Worm (Caenorhabditis elegans) whole organism, L4 larva: ENCODE data around the gene hipr-1.
A peak's percentile ranks its signal among the peaks of the same experiment; 100 is the strongest.

ENCODE experiments used
- D1046.2 ChIP-seq: fragments of 200-800 bp; sonication (Bioruptor generic); IDR thresholded peaks from 2 replicates; pipeline ENCODE4 v1.3.6; 2022; ENCODE audit warnings: missing genetic modification characterization, missing compliant biosample characterization
- F10B5.3 ChIP-seq: sonication (generic microtip); optimal IDR thresholded peaks from 2 replicates; lab custom pipeline; 2016; ENCODE audit warnings: mild to moderate bottlenecking, missing genetic modification characterization, missing compliant biosample characterization
- T26A8.4 ChIP-seq: fragments of 200-800 bp; sonication (Bioruptor generic); IDR thresholded peaks from 2 replicates; pipeline ENCODE4 v1.3.6; 2022; ENCODE audit warnings: missing genetic modification characterization, missing compliant biosample characterization
- aly-2 ChIP-seq: sonication (generic microtip); optimal IDR thresholded peaks from 2 replicates; lab custom pipeline; 2018; ENCODE audit warnings: missing biosample characterization, missing genetic modification characterization
- ama-1 ChIP-seq: fragments of 150-350 bp; optimal IDR thresholded peaks from 2 replicates; lab custom pipeline; 2014; ENCODE audit warnings: inconsistent platforms, mixed read lengths
- ceh-20 ChIP-seq: fragments of 200-800 bp; sonication (Bioruptor generic); IDR thresholded peaks from 2 replicates; pipeline ENCODE4 v1.3.6; 2022; ENCODE audit warnings: missing genetic modification reagents, missing genetic modification characterization, missing compliant biosample characterization
- ceh-28 ChIP-seq: fragments of 150-350 bp; optimal IDR thresholded peaks from 2 replicates; lab custom pipeline; 2014; ENCODE audit warnings: missing biosample characterization, missing genetic modification reagents, missing genetic modification characterization
- ceh-32 ChIP-seq: sonication (generic microtip); optimal IDR thresholded peaks from 2 replicates; lab custom pipeline; 2016; ENCODE audit warnings: mild to moderate bottlenecking, missing genetic modification characterization, missing compliant biosample characterization; ENCODE audit not compliant: poor library complexity
- ceh-44 ChIP-seq: fragments of 200-800 bp; sonication (Bioruptor generic); IDR thresholded peaks from 2 replicates; pipeline ENCODE4 v1.3.6; 2022; ENCODE audit warnings: missing genetic modification reagents, missing genetic modification characterization, missing compliant biosample characterization
- ceh-62 ChIP-seq: sonication (generic microtip); optimal IDR thresholded peaks from 2 replicates; lab custom pipeline; 2017; ENCODE audit warnings: missing biosample characterization, missing genetic modification characterization
- daf-12 ChIP-seq: fragments of 150-350 bp; optimal IDR thresholded peaks from 2 replicates; lab custom pipeline; 2014; ENCODE audit warnings: missing biosample characterization, missing genetic modification reagents, missing genetic modification characterization
- daf-19 ChIP-seq: fragments of 200-800 bp; sonication (Bioruptor generic); conservative IDR thresholded peaks from 2 replicates; pipeline ENCODE4 v1.3.6; 2022; ENCODE audit warnings: missing genetic modification characterization, missing compliant biosample characterization
- dmd-6 ChIP-seq: fragments of 200-800 bp; sonication (Bioruptor generic); IDR thresholded peaks from 2 replicates; pipeline ENCODE4 v1.3.6; 2022; ENCODE audit warnings: missing genetic modification reagents, missing genetic modification characterization, missing compliant biosample characterization
- dpl-1 ChIP-seq: fragments of 150-350 bp; optimal IDR thresholded peaks from 2 replicates; lab custom pipeline; 2014; ENCODE audit warnings: missing biosample characterization, missing genetic modification reagents, missing genetic modification characterization
- duxl-1 ChIP-seq: sonication (generic microtip); optimal IDR thresholded peaks from 2 replicates; lab custom pipeline; 2016; ENCODE audit warnings: mild to moderate bottlenecking, missing genetic modification characterization, moderate library complexity, missing compliant biosample characterization; ENCODE audit not compliant: poor library complexity
- egl-27 ChIP-seq: sonication (generic microtip); optimal IDR thresholded peaks from 3 replicates; lab custom pipeline; 2017; ENCODE audit warnings: missing biosample characterization, missing genetic modification reagents, missing genetic modification characterization
- fkh-10 ChIP-seq: fragments of 150-350 bp; optimal IDR thresholded peaks from 2 replicates; lab custom pipeline; 2014; ENCODE audit warnings: missing biosample characterization, missing genetic modification reagents, missing genetic modification characterization
- gei-8 ChIP-seq: fragments of 200-800 bp; sonication (Bioruptor generic); optimal IDR thresholded peaks from 2 replicates; lab custom pipeline; 2018; ENCODE audit warnings: mild to moderate bottlenecking, missing genetic modification characterization, missing compliant biosample characterization
- hlh-11 ChIP-seq: fragments of 200-800 bp; sonication (Bioruptor generic); optimal IDR thresholded peaks from 2 replicates; lab custom pipeline; 2018; ENCODE audit warnings: mild to moderate bottlenecking, missing genetic modification characterization, missing compliant biosample characterization
- lin-13 ChIP-seq: fragments of 150-350 bp; optimal IDR thresholded peaks from 2 replicates; lab custom pipeline; 2014; ENCODE audit warnings: missing biosample characterization, missing genetic modification reagents, missing genetic modification characterization
- lin-29 ChIP-seq: fragments of 200-800 bp; sonication (Bioruptor generic); IDR thresholded peaks from 2 replicates; pipeline ENCODE4 v1.3.6; 2022; ENCODE audit warnings: missing genetic modification reagents, missing genetic modification characterization, missing compliant biosample characterization
- lin-38 ChIP-seq: fragments of 200-800 bp; sonication (Bioruptor generic); IDR thresholded peaks from 2 replicates; pipeline ENCODE4 v1.3.6; 2022; ENCODE audit warnings: missing genetic modification reagents, missing genetic modification characterization, missing compliant biosample characterization
- lin-39 ChIP-seq: fragments of 150-350 bp; optimal IDR thresholded peaks from 2 replicates; lab custom pipeline; 2014; ENCODE audit warnings: missing biosample characterization, missing genetic modification reagents, missing genetic modification characterization
- lsy-2 ChIP-seq, 2 experiments: fragments of 150-350 bp in 1 of 2; sonication (generic microtip) in 1 of 2; optimal IDR thresholded peaks; 2 replicates each; lab custom pipeline; 2014 to 2017; ENCODE audit warnings: missing biosample characterization in 2 of 2, missing genetic modification characterization in 2 of 2
- madf-5 ChIP-seq, 2 experiments: fragments of 200-800 bp; sonication (Bioruptor generic); IDR thresholded peaks; 2 replicates each; pipeline ENCODE4 v1.3.6; 2022; ENCODE audit warnings: missing compliant biosample characterization in 2 of 2, missing genetic modification characterization in 2 of 2
- madf-9 ChIP-seq: fragments of 200-800 bp; sonication (Bioruptor generic); conservative IDR thresholded peaks from 2 replicates; pipeline ENCODE4 v1.3.6; 2022; ENCODE audit warnings: missing genetic modification reagents, missing genetic modification characterization, missing compliant biosample characterization
- mep-1 ChIP-seq: fragments of 150-350 bp; sonication (generic microtip); optimal IDR thresholded peaks from 3 replicates; lab custom pipeline; 2014; ENCODE audit warnings: missing biosample characterization, missing genetic modification characterization
- mxl-3 ChIP-seq: fragments of 200-800 bp; sonication (Bioruptor generic); optimal IDR thresholded peaks from 2 replicates; lab custom pipeline; 2018; ENCODE audit warnings: mild to moderate bottlenecking, missing genetic modification characterization, missing compliant biosample characterization
- nhr-10 ChIP-seq: fragments of 150-350 bp; optimal IDR thresholded peaks from 2 replicates; lab custom pipeline; 2014; ENCODE audit warnings: missing biosample characterization, missing genetic modification characterization
- nhr-102 ChIP-seq: sonication (generic microtip); optimal IDR thresholded peaks from 2 replicates; lab custom pipeline; 2016; ENCODE audit warnings: mild to moderate bottlenecking, missing genetic modification characterization, moderate library complexity, missing compliant biosample characterization
- nhr-28 ChIP-seq: fragments of 150-350 bp; optimal IDR thresholded peaks from 2 replicates; lab custom pipeline; 2014; ENCODE audit warnings: missing biosample characterization, missing genetic modification characterization
- nhr-41 ChIP-seq: fragments of 200-800 bp; sonication (Bioruptor generic); IDR thresholded peaks from 2 replicates; pipeline ENCODE4 v1.3.6; 2022; ENCODE audit warnings: missing genetic modification reagents, missing genetic modification characterization, missing compliant biosample characterization
- nhr-77 ChIP-seq: fragments of 150-350 bp; optimal IDR thresholded peaks from 2 replicates; lab custom pipeline; 2014; ENCODE audit warnings: missing biosample characterization, missing genetic modification characterization
- php-3 ChIP-seq: fragments of 200-800 bp; sonication (Bioruptor generic); IDR thresholded peaks from 2 replicates; pipeline ENCODE4 v1.3.6; 2022; ENCODE audit warnings: missing genetic modification reagents, missing genetic modification characterization, missing compliant biosample characterization
- pqm-1 ChIP-seq: sonication (generic microtip); optimal IDR thresholded peaks from 2 replicates; lab custom pipeline; 2017; ENCODE audit warnings: missing biosample characterization, missing genetic modification characterization
- sdz-12 ChIP-seq: fragments of 200-800 bp; sonication (Bioruptor generic); optimal IDR thresholded peaks from 2 replicates; lab custom pipeline; 2018; ENCODE audit warnings: mild to moderate bottlenecking, missing genetic modification characterization, missing compliant biosample characterization
- set-16 ChIP-seq: fragments of 200-800 bp; sonication (Bioruptor generic); IDR thresholded peaks from 2 replicates; pipeline ENCODE4 v1.3.6; 2022; ENCODE audit warnings: missing genetic modification reagents, missing genetic modification characterization, missing compliant biosample characterization
- snpc-4 ChIP-seq: fragments of 150-350 bp; optimal IDR thresholded peaks from 2 replicates; lab custom pipeline; 2014; ENCODE audit warnings: missing biosample characterization, missing genetic modification characterization
- spr-1 ChIP-seq: sonication (generic microtip); optimal IDR thresholded peaks from 2 replicates; lab custom pipeline; 2016; ENCODE audit warnings: mild to moderate bottlenecking, missing genetic modification characterization, missing compliant biosample characterization
- tra-1 ChIP-seq: fragments of 200-800 bp; sonication (Bioruptor generic); IDR thresholded peaks from 2 replicates; pipeline ENCODE4 v1.3.6; 2022; ENCODE audit warnings: missing genetic modification reagents, missing genetic modification characterization, missing compliant biosample characterization
- unc-130 ChIP-seq: sonication (generic microtip); optimal IDR thresholded peaks from 2 replicates; lab custom pipeline; 2016; ENCODE audit warnings: missing genetic modification reagents, missing genetic modification characterization, missing compliant biosample characterization
- vab-7 ChIP-seq: fragments of 200-800 bp; sonication (Bioruptor generic); IDR thresholded peaks from 2 replicates; pipeline ENCODE4 v1.3.6; 2022; ENCODE audit warnings: missing genetic modification reagents, missing genetic modification characterization, missing compliant biosample characterization
- zag-1 ChIP-seq: fragments of 150-350 bp; optimal IDR thresholded peaks from 2 replicates; lab custom pipeline; 2014; ENCODE audit warnings: missing biosample characterization, missing genetic modification characterization
- zfp-3 ChIP-seq: fragments of 200-800 bp; sonication (Bioruptor generic); conservative IDR thresholded peaks from 2 replicates; pipeline ENCODE4 v1.3.6; 2022; ENCODE audit warnings: missing genetic modification reagents, missing genetic modification characterization, missing compliant biosample characterization
- zip-2 ChIP-seq: fragments of 150-350 bp; optimal IDR thresholded peaks from 2 replicates; lab custom pipeline; 2014; ENCODE audit warnings: missing biosample characterization, missing genetic modification characterization
- ztf-11 ChIP-seq: fragments of 150-350 bp; optimal IDR thresholded peaks from 2 replicates; lab custom pipeline; 2014; ENCODE audit warnings: missing biosample characterization, missing genetic modification characterization

hipr-1 gene

DNA sequence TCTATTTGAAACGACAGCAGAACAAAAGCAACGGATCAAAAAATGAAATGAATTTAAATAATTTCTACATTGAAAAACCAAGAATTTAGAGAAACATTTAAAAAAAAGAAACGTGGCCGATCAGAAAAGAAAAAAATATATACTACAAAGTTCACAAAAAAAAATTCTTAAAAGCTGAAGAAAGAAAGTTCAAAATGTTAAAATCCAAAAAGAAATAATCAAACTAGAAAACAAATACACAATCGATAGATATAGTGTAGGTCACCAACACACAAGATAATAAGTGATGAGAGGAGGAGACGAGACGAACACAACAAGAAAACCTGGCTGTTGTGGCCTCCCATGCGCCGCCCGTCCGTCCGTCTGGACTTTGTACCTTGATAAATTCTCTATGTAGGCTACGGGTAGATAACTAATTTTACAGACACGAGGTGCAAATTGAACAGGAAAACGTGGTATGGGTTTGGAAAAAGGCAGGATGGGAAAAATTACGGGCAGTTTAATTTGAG lies 31.5 kb upstream of the hipr-1 start, which contains the start of gene hadb-1 (continued):
- TF ChIP-seq daf-19, result no peak
- no peak for TF ChIP-seq spr-1 (tag; lab: Kevin White, UChicago)
- peak; percentile 49 for TF ChIP-seq dmd-6 (GFP tag; lab: Robert Waterston, UW)
- TF ChIP-seq T26A8.4 (GFP tag; lab: Robert Waterston, UW), result no peak
- TF ChIP-seq fkh-10, result no peak
- peak; percentile 25 for TF ChIP-seq ceh-28 (tag; lab: Kevin White, UChicago)
- TF ChIP-seq daf-12 (tag; lab: Kevin White, UChicago), result no peak
- no peak for TF ChIP-seq madf-5 (GFP tag; IDR thresholded peaks at IDR 0.05; lab: Robert Waterston, UW)
- TF ChIP-seq nhr-41, result no peak
- TF ChIP-seq aly-2 (tag; lab: Kevin White, UChicago), result no peak
- TF ChIP-seq pqm-1 (tag; lab: Kevin White, UChicago), result no peak
- no peak for TF ChIP-seq nhr-102 (tag; lab: Kevin White, UChicago)
- TF ChIP-seq zfp-3 (GFP tag; lab: Robert Waterston, UW), result 0 out of 2 replicates have a peak, but pooled peaks have one; percentile 7
- TF ChIP-seq unc-130 (GFP tag; lab: Kevin White, UChicago), result no peak
- TF ChIP-seq tra-1 (GFP tag; lab: Robert Waterston, UW), result 0 out of 2 replicates have a peak, but pooled peaks have one; percentile 40
- TF ChIP-seq gei-8 (GFP tag; lab: Kevin White, UChicago), result no peak
- TF ChIP-seq set-16 (GFP tag; lab: Robert Waterston, UW), result no peak
- TF ChIP-seq mxl-3 (GFP tag; lab: Kevin White, UChicago), result peak; percentile 89
- no peak for TF ChIP-seq D1046.2 (GFP tag; lab: Robert Waterston, UW)
- TF ChIP-seq egl-27 (tag; lab: Kevin White, UChicago), result no peak
- TF ChIP-seq ama-1 (lab: Kevin White, UChicago), result no peak
- TF ChIP-seq ztf-11 (tag; lab: Kevin White, UChicago), result no peak
- TF ChIP-seq nhr-28, result peak; percentile 96
- no peak for TF ChIP-seq nhr-77 (tag; lab: Kevin White, UChicago)
- TF ChIP-seq zag-1 (tag; lab: Kevin White, UChicago), result no peak
- TF ChIP-seq ceh-20 (GFP tag; lab: Robert Waterston, UW), result no peak

- no peak for TF ChIP-seq mxl-3 (GFP tag; lab: Kevin White, UChicago)
- TF ChIP-seq lin-38, result no peak
- TF ChIP-seq unc-130 (GFP tag; lab: Kevin White, UChicago), result peak; percentile 45
- TF ChIP-seq nhr-77 (tag; lab: Kevin White, UChicago), result no peak
- no peak for TF ChIP-seq ceh-62 (tag; lab: Kevin White, UChicago)
- TF ChIP-seq duxl-1, result no peak
These were observed 30.9 kb upstream of the hipr-1 start for ce11 chrIII:8689143-8689542.

DNA sequence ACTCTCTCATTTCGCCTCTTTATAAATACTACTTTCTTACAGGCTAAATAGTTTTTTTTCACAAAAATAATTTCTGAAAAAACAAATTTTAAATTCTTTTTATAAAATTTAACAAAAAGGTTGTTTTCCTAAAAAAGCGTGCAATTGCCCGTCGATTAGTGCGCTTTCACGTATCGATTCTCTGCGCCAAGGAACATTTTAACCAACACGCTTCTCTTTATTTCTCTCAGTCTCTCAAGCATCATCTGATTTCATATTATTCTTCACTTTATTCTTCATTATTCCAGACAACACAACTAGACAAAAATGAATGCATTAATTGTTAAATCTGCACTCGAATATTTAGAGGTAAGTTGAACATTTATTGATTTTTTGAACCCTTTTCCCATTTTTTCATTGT lies 30.3 kb upstream of the hipr-1 start, which contains the start of gene B0303.4:
Gene B0303.4, plus strand, starts transcription at position 196 of the 400 bp plus-strand sequence.
- TF ChIP-seq madf-9 (GFP tag; lab: Robert Waterston, UW) (no peak), nhr-10 (tag; lab: Kevin White, UChicago) (no peak), ceh-62 (tag; lab: Kevin White, UChicago) (no peak), vab-7 (GFP tag; lab: Robert Waterston, UW) (no peak), lsy-2 (tag; optimal IDR thresholded peaks at IDR 0.05; lab: Kevin White, UChicago) (peak in 1 of 2 experiments; percentile 78), ceh-20 (GFP tag; lab: Robert Waterston, UW) (no peak), mep-1 (tag; lab: Kevin White, UChicago) (peak; percentile 82), sdz-12 (GFP tag; lab: Kevin White, UChicago) (no peak), daf-19 (no peak), egl-27 (tag; lab: Kevin White, UChicago) (no peak), T26A8.4 (GFP tag; lab: Robert Waterston, UW) (no peak), hlh-11 (tag; lab: Kevin White, UChicago) (peak; percentile 63), php-3 (no peak), zip-2 (tag; lab: Kevin White, UChicago) (no peak), tra-1 (GFP tag; lab: Robert Waterston, UW) (no peak), fkh-10 (no peak), dpl-1 (peak; percentile 7), snpc-4 (tag; lab: Kevin White, UChicago) (no peak), lin-39 (tag; lab: Kevin White, UChicago) (no peak), madf-5 (GFP tag; IDR thresholded peaks at IDR 0.05; lab: Robert Waterston, UW) (no peak), ceh-44 (GFP tag; lab: Robert Waterston, UW) (no peak), nhr-41 (no peak), set-16 (GFP tag; lab: Robert Waterston, UW) (no peak), duxl-1 (no peak), F10B5.3 (tag; lab: Kevin White, UChicago) (no peak), ceh-32 (no peak), lin-13 (GFP tag; lab: Kevin White, UChicago) (no peak), lin-29 (GFP tag; lab: Robert Waterston, UW) (no peak), ceh-28 (tag; lab: Kevin White, UChicago) (peak; percentile 47), dmd-6 (GFP tag; lab: Robert Waterston, UW) (no peak), nhr-102 (tag; lab: Kevin White, UChicago) (no peak), zag-1 (tag; lab: Kevin White, UChicago) (no peak)
